Worm (Caenorhabditis elegans) whole organism, L3 larva: ENCODE results near the gene C08F11.13.
A peak's percentile ranks its signal among the peaks of the same experiment; 100 is the strongest.

ENCODE experiments used
- aly-2 ChIP-seq: fragments of 150-350 bp; optimal IDR thresholded peaks from 2 replicates; lab custom pipeline; 2014; ENCODE audit warnings: missing biosample characterization, missing genetic modification characterization
- ama-1 ChIP-seq: fragments of 150-350 bp; optimal IDR thresholded peaks from 2 replicates; lab custom pipeline; 2018
- ceh-16 ChIP-seq: sonication (generic microtip); optimal IDR thresholded peaks from 2 replicates; lab custom pipeline; 2017; ENCODE audit warnings: missing biosample characterization, missing genetic modification characterization
- ceh-28 ChIP-seq: fragments of 150-350 bp; optimal IDR thresholded peaks from 2 replicates; lab custom pipeline; 2014; ENCODE audit warnings: missing biosample characterization, missing genetic modification reagents, missing genetic modification characterization
- ceh-82 ChIP-seq: fragments of 150-350 bp; optimal IDR thresholded peaks from 2 replicates; lab custom pipeline; 2014; ENCODE audit warnings: missing biosample characterization, missing genetic modification characterization
- ceh-9 ChIP-seq: sonication (generic microtip); optimal IDR thresholded peaks from 2 replicates; lab custom pipeline; 2018; ENCODE audit warnings: missing biosample characterization, missing genetic modification characterization
- daf-12 ChIP-seq: fragments of 150-350 bp; optimal IDR thresholded peaks from 2 replicates; lab custom pipeline; 2014; ENCODE audit warnings: missing biosample characterization, missing genetic modification reagents, missing genetic modification characterization
- egl-27 ChIP-seq: sonication (generic microtip); optimal IDR thresholded peaks from 4 replicates; lab custom pipeline; 2017; ENCODE audit warnings: missing biosample characterization, missing genetic modification reagents, missing genetic modification characterization
- egl-5 ChIP-seq: fragments of 150-350 bp; optimal IDR thresholded peaks from 2 replicates; lab custom pipeline; 2017; ENCODE audit warnings: missing biosample characterization, missing genetic modification reagents, missing genetic modification characterization, inconsistent platforms
- elt-1 ChIP-seq: fragments of 150-350 bp; optimal IDR thresholded peaks from 2 replicates; lab custom pipeline; 2014; ENCODE audit warnings: missing biosample characterization, missing genetic modification characterization
- elt-2 ChIP-seq: sonication (generic microtip); optimal IDR thresholded peaks from 2 replicates; lab custom pipeline; 2016; ENCODE audit warnings: missing genetic modification reagents, mild to moderate bottlenecking, missing genetic modification characterization, missing compliant biosample characterization
- elt-3 ChIP-seq, 3 experiments: fragments of 150-350 bp in 1 of 3; sonication (generic microtip) in 2 of 3; optimal IDR thresholded peaks; 2 replicates in 2 of 3; 4 replicates in 1 of 3; lab custom pipeline; 2014 to 2017; ENCODE audit warnings: missing biosample characterization in 3 of 3, missing genetic modification characterization in 3 of 3
- fkh-10 ChIP-seq: sonication (generic microtip); optimal IDR thresholded peaks from 2 replicates; lab custom pipeline; 2017; ENCODE audit warnings: missing biosample characterization, missing genetic modification reagents, missing genetic modification characterization
- fos-1 ChIP-seq: fragments of 150-350 bp; optimal IDR thresholded peaks from 2 replicates; lab custom pipeline; 2014; ENCODE audit warnings: missing biosample characterization, missing genetic modification characterization
- hmg-11 ChIP-seq: sonication (generic microtip); optimal IDR thresholded peaks from 2 replicates; lab custom pipeline; 2016; ENCODE audit warnings: missing genetic modification characterization, missing compliant biosample characterization
- jun-1 ChIP-seq: fragments of 150-350 bp; optimal IDR thresholded peaks from 2 replicates; lab custom pipeline; 2014; ENCODE audit warnings: missing biosample characterization, missing genetic modification reagents, missing genetic modification characterization
- lin-15B ChIP-seq: fragments of 150-350 bp; optimal IDR thresholded peaks from 2 replicates; lab custom pipeline; 2014; ENCODE audit warnings: missing biosample characterization, missing genetic modification characterization
- lin-39 ChIP-seq: fragments of 150-350 bp; optimal IDR thresholded peaks from 2 replicates; lab custom pipeline; 2018; ENCODE audit warnings: missing biosample characterization, missing genetic modification reagents, missing genetic modification characterization
- lsy-12 ChIP-seq: sonication (generic microtip); optimal IDR thresholded peaks from 2 replicates; lab custom pipeline; 2016; ENCODE audit warnings: mild to moderate bottlenecking, missing genetic modification characterization, missing compliant biosample characterization
- mdl-1 ChIP-seq: fragments of 150-350 bp; optimal IDR thresholded peaks from 2 replicates; lab custom pipeline; 2014; ENCODE audit warnings: missing biosample characterization, missing genetic modification characterization
- mml-1 ChIP-seq: fragments of 150-350 bp; sonication (generic microtip); optimal IDR thresholded peaks from 3 replicates; lab custom pipeline; 2014; ENCODE audit warnings: missing biosample characterization, missing genetic modification characterization
- nfya-1 ChIP-seq: sonication (generic microtip); optimal IDR thresholded peaks from 2 replicates; lab custom pipeline; 2017; ENCODE audit warnings: missing genetic modification characterization, mild to moderate bottlenecking, missing compliant biosample characterization, antibody characterized with exemption, moderate library complexity; ENCODE audit not compliant: insufficient read depth
- nhr-11 ChIP-seq: fragments of 150-350 bp; optimal IDR thresholded peaks from 2 replicates; lab custom pipeline; 2014; ENCODE audit warnings: missing biosample characterization, missing genetic modification characterization
- nhr-12 ChIP-seq: fragments of 150-350 bp; optimal IDR thresholded peaks from 2 replicates; lab custom pipeline; 2014; ENCODE audit warnings: missing biosample characterization, missing genetic modification characterization
- nhr-23 ChIP-seq: fragments of 150-350 bp; optimal IDR thresholded peaks from 2 replicates; lab custom pipeline; 2014; ENCODE audit warnings: missing biosample characterization, missing genetic modification reagents, missing genetic modification characterization
- nhr-237 ChIP-seq: fragments of 150-350 bp; optimal IDR thresholded peaks from 2 replicates; lab custom pipeline; 2014; ENCODE audit warnings: missing biosample characterization, missing genetic modification characterization
- nhr-25 ChIP-seq: sonication (generic microtip); optimal IDR thresholded peaks from 2 replicates; lab custom pipeline; 2017; ENCODE audit warnings: missing biosample characterization, missing genetic modification characterization
- nhr-28 ChIP-seq: fragments of 150-350 bp; optimal IDR thresholded peaks from 2 replicates; lab custom pipeline; 2014; ENCODE audit warnings: missing biosample characterization, missing genetic modification characterization
- nhr-43 ChIP-seq: sonication (generic microtip); optimal IDR thresholded peaks from 2 replicates; lab custom pipeline; 2016; ENCODE audit warnings: mild to moderate bottlenecking, missing genetic modification characterization, missing compliant biosample characterization; ENCODE audit not compliant: poor library complexity, severe bottlenecking
- nhr-77 ChIP-seq: fragments of 150-350 bp; optimal IDR thresholded peaks from 2 replicates; lab custom pipeline; 2014; ENCODE audit warnings: missing biosample characterization, missing genetic modification characterization
- pqm-1 ChIP-seq: fragments of 150-350 bp; optimal IDR thresholded peaks from 2 replicates; lab custom pipeline; 2017; ENCODE audit warnings: missing biosample characterization, missing genetic modification characterization, inconsistent platforms
- sea-2 ChIP-seq: fragments of 150-350 bp; sonication (generic microtip); optimal IDR thresholded peaks from 4 replicates; lab custom pipeline; 2014; ENCODE audit warnings: missing biosample characterization, missing genetic modification reagents, missing genetic modification characterization
- skn-1 ChIP-seq: fragments of 150-350 bp; optimal IDR thresholded peaks from 2 replicates; lab custom pipeline; 2014; ENCODE audit warnings: missing biosample characterization, missing genetic modification characterization
- snpc-4 ChIP-seq: fragments of 150-350 bp; optimal IDR thresholded peaks from 2 replicates; lab custom pipeline; 2014; ENCODE audit warnings: missing biosample characterization, missing genetic modification characterization
- tbx-2 ChIP-seq: sonication (generic microtip); optimal IDR thresholded peaks from 2 replicates; lab custom pipeline; 2016; ENCODE audit warnings: mild to moderate bottlenecking, missing genetic modification characterization, missing compliant biosample characterization
- unc-39 ChIP-seq: sonication (generic microtip); optimal IDR thresholded peaks from 4 replicates; lab custom pipeline; 2017; ENCODE audit warnings: missing biosample characterization, missing genetic modification characterization
- unc-62 ChIP-seq: fragments of 150-350 bp; sonication (generic microtip); optimal IDR thresholded peaks from 4 replicates; lab custom pipeline; 2014; ENCODE audit warnings: missing biosample characterization, missing genetic modification reagents, missing genetic modification characterization
- zag-1 ChIP-seq: fragments of 150-350 bp; optimal IDR thresholded peaks from 2 replicates; lab custom pipeline; 2014; ENCODE audit warnings: missing biosample characterization, missing genetic modification characterization
- ztf-4 ChIP-seq: fragments of 150-350 bp; optimal IDR thresholded peaks from 2 replicates; lab custom pipeline; 2014; ENCODE audit warnings: missing biosample characterization, missing genetic modification characterization

C08F11.13 gene

DNA sequence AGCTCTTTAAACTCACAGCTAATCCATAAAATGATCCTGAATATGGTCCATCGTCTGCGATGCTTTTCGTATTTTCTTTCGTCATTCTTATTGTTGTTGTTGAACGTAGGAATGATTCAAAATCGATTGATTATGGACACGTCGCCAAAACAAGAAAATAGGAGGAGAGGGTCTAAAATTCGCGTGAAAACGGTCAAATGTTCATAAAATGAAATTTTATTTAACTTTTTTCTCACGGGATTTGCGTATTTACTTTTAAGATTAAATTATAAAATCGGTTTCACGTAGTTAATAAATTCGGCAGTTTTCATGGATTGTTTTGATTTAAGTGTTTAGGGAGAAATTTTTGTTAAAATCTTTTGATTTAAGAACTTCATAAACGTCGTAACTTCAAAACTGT lies 39.4 kb upstream of the C08F11.13 start, which contains the start of gene C08F11.10:
Gene C08F11.10 (minus strand): TSS at position 101 of the 400 bp plus-strand sequence.
- TF ChIP-seq unc-39 (tag; lab: Kevin White, UChicago) (no peak), zag-1 (no peak), snpc-4 (tag; lab: Kevin White, UChicago) (no peak)

DNA sequence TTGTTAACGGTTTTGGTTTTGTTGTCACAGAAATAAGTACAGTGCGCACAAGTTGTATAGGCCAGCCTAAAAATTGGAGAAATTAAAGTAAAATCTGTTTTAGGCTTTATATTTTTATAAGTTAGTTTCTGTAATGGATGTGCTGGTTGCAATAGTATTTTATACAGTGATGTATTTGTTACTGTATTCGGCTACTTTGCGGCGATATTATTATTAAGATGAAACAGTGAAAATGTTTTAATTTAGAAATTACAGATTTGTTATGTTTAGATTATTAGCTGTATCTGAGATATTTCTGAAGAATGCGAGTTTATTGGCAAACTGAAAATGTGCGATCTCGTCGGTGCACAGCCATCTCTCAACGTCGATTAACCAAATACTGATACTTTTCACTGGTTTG lies 37.9 kb upstream of the C08F11.13 start, which contains the start of gene ule-4:
Gene ule-4 (minus strand): TSS at position 101 of the 400 bp plus-strand sequence.
- no peak for TF ChIP-seq mml-1 (tag; lab: Kevin White, UChicago)
- no peak for TF ChIP-seq zag-1
- TF ChIP-seq ama-1, result no peak
- TF ChIP-seq nhr-23, result no peak
- no peak for TF ChIP-seq elt-1
- no peak for TF ChIP-seq egl-27
- no peak for TF ChIP-seq nhr-77 (tag; lab: Kevin White, UChicago)
- TF ChIP-seq fos-1 (tag; lab: Kevin White, UChicago), result no peak
- TF ChIP-seq unc-62 (GFP tag; lab: Kevin White, UChicago), result no peak
- no peak for TF ChIP-seq hmg-11
- no peak for TF ChIP-seq nhr-237 (tag; lab: Kevin White, UChicago)
- TF ChIP-seq sea-2 (GFP tag; lab: Kevin White, UChicago), result no peak
- TF ChIP-seq elt-2 (tag; lab: Kevin White, UChicago), result no peak
- no peak for TF ChIP-seq nfya-1 (tag; lab: Kevin White, UChicago)
- TF ChIP-seq nhr-11 (tag; lab: Kevin White, UChicago), result no peak
- no peak for TF ChIP-seq ceh-82 (tag; lab: Kevin White, UChicago)
- TF ChIP-seq, all 47 proteins: peak for 0

ce11 chrIV:13645823-13646222 lies 36.1 kb upstream of the C08F11.13 start, which contains the start of gene srz-29:
TSS of gene srz-29 (minus strand) at chrIV:13645923.
- TF ChIP-seq jun-1 (no peak), zag-1 (no peak), ceh-28 (tag; lab: Kevin White, UChicago) (no peak), lin-39 (tag; lab: Kevin White, UChicago) (no peak), nhr-12 (tag; lab: Kevin White, UChicago) (no peak), daf-12 (tag; lab: Kevin White, UChicago) (no peak), ceh-16 (tag; lab: Kevin White, UChicago) (no peak), sea-2 (GFP tag; lab: Kevin White, UChicago) (no peak), nhr-28 (tag; lab: Kevin White, UChicago) (no peak), pqm-1 (tag; lab: Kevin White, UChicago) (no peak), elt-1 (no peak), ceh-9 (tag; lab: Kevin White, UChicago) (no peak), nhr-237 (tag; lab: Kevin White, UChicago) (no peak), egl-5 (tag; lab: Kevin White, UChicago) (no peak), tbx-2 (tag; lab: Kevin White, UChicago) (no peak), snpc-4 (tag; lab: Kevin White, UChicago) (no peak), elt-2 (tag; lab: Kevin White, UChicago) (no peak), skn-1 (tag; lab: Kevin White, UChicago) (no peak), ama-1 (no peak), mdl-1 (tag; lab: Kevin White, UChicago) (no peak)

ce11 chrIV:13639027-13639426 lies 29.3 kb upstream of the C08F11.13 start, which contains the start of gene ugt-22:
TSS of gene ugt-22 (plus strand) at chrIV:13639260.
- no peak for TF ChIP-seq ceh-9 (tag; lab: Kevin White, UChicago)
- no peak for TF ChIP-seq ceh-28 (tag; lab: Kevin White, UChicago)
- no peak for TF ChIP-seq ama-1
- no peak for TF ChIP-seq jun-1
- TF ChIP-seq egl-5 (tag; lab: Kevin White, UChicago), result no peak
- TF ChIP-seq sea-2 (GFP tag; lab: Kevin White, UChicago), result no peak
- TF ChIP-seq zag-1, result no peak
- TF ChIP-seq pqm-1 (tag; lab: Kevin White, UChicago), result peak; percentile 83
- no peak for TF ChIP-seq aly-2 (tag; lab: Kevin White, UChicago)
- no peak for TF ChIP-seq unc-39 (tag; lab: Kevin White, UChicago)
- no peak for TF ChIP-seq nhr-77 (tag; lab: Kevin White, UChicago)
- peak; percentile 22 for TF ChIP-seq skn-1 (tag; lab: Kevin White, UChicago)
- no peak for TF ChIP-seq elt-3 (tag; optimal IDR thresholded peaks at IDR 0.05; lab: Kevin White, UChicago)
- TF ChIP-seq elt-1, result no peak
- no peak for TF ChIP-seq lin-15B (tag; lab: Kevin White, UChicago)
- no peak for TF ChIP-seq unc-62 (GFP tag; lab: Kevin White, UChicago)
- TF ChIP-seq ceh-82 (tag; lab: Kevin White, UChicago), result no peak
- TF ChIP-seq nhr-28 (tag; lab: Kevin White, UChicago), result no peak
- TF ChIP-seq elt-2 (tag; lab: Kevin White, UChicago), result peak; percentile 86
- TF ChIP-seq ztf-4 (tag; lab: Kevin White, UChicago), result no peak
- TF ChIP-seq nhr-25 (tag; lab: Kevin White, UChicago), result no peak
- TF ChIP-seq lsy-12 (tag; lab: Kevin White, UChicago), result no peak
- TF ChIP-seq daf-12 (tag; lab: Kevin White, UChicago), result no peak
- TF ChIP-seq nhr-43 (tag; lab: Kevin White, UChicago), result no peak
- no peak for TF ChIP-seq fkh-10
